Fruit fly (Drosophila melanogaster) whole organism, larva: ENCODE data around the gene Ptpa.

ENCODE experiments used
- noc ChIP-seq: fragments of 200-800 bp; sonication (Bioruptor generic); optimal IDR thresholded peaks from 3 replicates; lab custom pipeline; 2019; ENCODE audit warnings: missing biosample characterization, mild to moderate bottlenecking, missing genetic modification characterization, moderate library complexity

Gene Ptpa

DNA sequence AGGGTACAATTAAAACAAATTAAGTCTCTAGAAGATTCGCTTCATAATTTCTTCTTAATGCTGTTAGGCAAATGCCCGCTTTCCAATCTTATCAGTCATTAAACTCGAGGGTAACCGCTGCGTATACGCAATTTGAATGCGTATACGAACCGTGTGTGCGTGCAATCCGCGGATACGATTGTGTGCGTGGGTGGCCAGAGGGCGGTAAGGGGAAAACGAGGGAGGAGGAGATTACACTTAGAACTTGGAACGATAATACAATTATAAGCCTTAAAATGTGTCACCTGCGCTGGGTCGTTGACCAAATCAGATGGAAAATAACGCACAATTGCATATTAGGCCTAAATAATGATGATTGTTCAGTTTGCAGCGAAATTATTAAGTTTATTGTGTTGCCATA lies 21.0 kb upstream of the Ptpa start:
- TF ChIP-seq noc (tag; lab: Kevin White, UChicago): no peak

DNA sequence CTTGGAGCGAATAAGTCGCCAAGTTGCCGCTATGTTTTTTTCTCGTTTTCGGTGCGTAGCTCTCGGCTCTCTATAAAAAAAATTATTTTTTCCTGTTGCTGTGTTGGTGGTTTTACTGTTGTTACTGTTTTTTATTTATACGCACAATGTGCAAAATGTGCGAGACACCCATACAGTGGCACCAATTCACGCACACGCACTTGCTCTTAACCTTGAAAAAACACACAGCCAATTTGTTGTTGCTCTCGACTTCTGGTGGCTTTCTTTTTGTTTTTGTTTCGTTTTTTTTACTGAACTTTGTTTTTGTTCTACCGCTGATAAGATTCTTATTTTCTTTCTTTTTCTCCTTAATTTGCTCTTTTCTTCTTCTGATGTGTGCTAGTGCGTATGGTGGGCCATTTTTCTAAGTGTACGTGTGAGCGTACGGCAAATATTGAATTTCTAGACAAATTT lies 20.6 kb upstream of the Ptpa start:
- peak; percentile 77 for TF ChIP-seq noc (tag; lab: Kevin White, UChicago)

DNA sequence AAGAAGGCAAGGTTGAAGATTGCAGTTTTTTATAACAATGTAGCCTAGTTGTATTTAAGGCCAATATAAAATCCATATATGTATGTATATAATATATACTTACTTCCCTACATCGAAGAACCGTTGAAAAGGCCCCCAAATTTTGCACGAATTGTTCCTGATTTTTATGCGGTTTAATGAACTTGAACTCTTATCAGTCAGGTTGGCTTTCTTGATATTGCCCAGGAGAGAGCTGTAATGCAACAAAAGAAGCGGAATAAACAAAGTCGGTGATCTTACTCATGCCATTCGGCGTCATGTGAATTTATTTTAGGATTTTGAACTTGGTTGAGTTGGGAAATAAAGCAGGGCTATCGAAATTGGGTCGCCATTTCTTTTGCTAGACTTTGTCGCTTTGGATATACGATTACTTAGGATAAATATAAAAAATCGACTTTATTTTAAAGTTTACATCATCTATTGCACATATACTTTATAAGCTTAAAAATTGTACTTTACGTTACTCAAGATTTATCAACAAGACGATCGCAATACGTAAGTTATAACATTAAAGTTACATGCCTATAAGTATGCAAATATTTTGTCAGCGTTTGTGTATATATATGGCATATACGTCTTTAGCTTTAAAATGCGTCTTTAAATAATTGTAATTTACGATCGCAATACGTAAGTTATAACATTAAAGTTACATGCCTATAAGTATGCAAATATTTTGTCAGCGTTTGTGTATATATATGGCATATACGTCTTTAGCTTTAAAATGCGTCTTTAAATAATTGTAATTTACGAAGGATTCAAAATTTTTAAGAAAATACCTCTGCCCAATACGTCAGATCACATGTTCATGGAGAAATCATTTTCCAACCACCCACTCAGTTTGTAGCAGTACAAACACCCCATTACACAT lies 19.8 kb upstream of the Ptpa start, which contains the start of gene CG8838:
Gene CG8838, plus strand, starts transcription at position 857 of the 907 bp plus-strand sequence.
- peak; percentile 60 for TF ChIP-seq noc (tag; lab: Kevin White, UChicago)

DNA sequence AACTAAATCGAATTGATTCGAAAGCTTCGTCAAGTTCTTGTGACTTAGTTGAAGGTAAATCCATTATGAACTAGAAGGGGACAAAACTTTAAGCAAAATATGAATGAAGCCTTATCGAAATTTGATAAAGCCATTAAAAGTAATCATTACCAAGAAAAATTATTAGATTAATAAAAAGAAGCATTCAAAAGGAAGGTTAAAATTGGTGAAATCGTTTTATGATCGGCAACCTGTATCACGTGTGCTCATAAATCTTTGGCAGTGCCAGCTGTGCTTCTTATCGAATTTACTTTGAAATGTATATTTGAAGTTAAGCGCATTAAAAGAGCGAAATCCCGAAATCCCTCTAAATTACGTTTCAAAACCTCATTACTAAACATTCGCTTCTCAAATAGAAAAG lies 15.0 kb upstream of the Ptpa start:
- no peak for TF ChIP-seq noc (tag; lab: Kevin White, UChicago)

DNA sequence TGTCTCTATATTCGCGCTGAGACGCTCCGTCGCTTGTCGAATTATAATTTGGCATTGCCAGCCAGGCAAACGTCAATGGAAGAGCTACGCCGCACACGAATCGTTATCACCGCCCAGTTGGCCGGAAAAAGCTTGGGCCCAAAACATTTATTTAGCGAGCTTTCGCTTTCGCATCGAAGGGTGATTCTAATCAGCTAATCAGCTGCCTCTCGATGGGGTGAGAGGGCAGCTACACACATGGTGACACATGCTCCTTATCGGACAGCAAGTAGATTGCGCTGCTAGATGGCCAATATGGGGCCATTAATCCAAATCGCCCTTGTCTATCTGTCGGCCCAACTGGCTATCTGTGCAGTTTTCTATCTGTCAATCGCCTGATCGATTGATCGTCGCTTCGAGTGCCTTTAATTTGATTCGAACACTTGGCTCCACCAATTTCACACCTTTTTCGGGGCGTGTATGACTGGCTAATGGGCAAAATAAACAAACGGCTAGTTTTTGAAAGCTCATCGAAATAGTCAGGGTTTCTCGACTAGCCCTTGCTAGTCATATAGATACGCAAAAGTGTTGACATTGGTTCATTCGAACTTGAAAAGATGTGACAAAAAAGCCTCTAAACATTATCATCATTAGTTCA lies 10.6 kb upstream of the Ptpa start:
- TF ChIP-seq noc (tag; lab: Kevin White, UChicago): peak; percentile 84

DNA sequence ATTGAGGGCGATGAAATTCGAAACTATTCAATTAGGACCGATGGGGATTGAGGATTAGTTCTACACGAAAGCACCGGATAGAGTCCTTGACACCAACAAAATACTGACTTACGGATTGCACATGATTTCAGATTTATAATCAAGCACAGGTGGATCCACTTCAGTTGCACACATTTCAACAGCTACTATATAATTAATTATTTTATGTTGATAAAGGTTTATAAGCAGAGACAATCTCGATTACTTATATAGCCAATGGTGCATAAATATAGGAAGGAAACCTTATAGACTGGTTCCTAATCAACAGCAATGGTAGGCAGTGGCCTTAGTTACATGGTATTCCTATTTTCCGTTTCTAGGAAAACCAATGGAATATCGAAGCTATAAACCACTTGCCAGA lies 8.4 kb upstream of the Ptpa start:
- TF ChIP-seq noc (tag; lab: Kevin White, UChicago): no peak

DNA sequence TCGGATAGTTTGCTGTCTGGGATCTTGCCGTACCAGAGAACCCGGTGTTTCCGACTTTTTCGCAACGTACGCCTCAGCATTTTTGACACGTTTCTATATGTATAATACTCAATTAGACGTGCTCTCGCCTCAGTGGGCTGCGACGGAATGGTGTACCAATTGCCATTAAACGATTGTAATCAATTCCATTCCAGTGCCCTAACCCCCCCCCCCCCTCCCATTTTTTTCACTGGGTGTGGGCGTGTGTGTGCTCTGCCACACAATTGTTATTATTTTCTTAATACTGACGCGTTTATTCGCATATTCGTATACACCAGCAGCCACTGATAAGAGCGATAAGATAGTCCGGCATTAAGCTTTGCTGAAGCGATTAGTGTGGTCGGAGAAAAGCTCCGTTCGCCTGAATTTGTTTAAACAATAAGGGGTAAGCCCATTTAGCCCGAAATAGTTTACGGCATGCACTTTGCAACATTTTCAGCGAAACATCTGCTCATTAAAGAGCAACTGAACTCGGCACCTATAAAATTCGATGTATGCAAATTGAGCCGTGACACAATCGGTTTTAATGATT lies 7.6 kb upstream of the Ptpa start:
- peak; percentile 66 for TF ChIP-seq noc (tag; lab: Kevin White, UChicago)

DNA sequence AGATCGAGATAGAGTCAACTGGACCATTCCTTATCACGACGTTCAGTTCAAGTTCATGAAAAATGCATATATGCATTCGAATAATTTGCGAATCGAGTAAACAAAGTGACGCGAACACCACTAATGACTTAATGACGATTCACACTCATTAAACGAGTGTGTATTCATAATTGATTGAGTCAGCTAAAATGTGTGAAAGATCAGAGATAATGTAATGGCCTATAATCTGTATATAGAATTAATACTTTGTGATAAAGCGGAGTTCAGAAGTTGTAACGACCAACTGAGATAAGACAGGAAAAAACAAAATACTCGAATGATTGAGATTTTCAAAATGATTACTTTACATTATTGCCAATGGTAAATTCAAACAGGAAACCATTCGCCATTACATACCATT lies 7.0 kb upstream of the Ptpa start:
- TF ChIP-seq noc (tag; lab: Kevin White, UChicago): no peak

DNA sequence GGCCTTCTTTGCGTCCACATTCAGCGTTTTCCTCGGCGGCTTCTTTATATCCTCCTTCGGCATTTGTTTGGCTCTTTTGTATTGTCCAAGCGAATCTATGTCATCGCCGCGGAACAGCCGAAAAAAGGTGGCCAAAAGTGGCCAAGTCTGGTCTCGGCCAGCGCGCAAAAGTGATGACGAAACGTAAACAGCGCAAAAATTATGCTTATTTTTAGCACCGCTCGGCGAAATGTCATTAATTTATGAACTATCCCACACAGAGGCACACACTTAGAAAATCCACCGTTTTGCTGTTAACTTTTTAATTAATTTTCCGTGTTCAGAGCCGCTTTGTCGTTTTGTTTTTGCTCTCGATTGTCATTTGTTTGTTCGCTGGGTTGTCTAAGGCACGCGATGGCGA lies 5.9 kb upstream of the Ptpa start:
- no peak for TF ChIP-seq noc (tag; lab: Kevin White, UChicago)

DNA sequence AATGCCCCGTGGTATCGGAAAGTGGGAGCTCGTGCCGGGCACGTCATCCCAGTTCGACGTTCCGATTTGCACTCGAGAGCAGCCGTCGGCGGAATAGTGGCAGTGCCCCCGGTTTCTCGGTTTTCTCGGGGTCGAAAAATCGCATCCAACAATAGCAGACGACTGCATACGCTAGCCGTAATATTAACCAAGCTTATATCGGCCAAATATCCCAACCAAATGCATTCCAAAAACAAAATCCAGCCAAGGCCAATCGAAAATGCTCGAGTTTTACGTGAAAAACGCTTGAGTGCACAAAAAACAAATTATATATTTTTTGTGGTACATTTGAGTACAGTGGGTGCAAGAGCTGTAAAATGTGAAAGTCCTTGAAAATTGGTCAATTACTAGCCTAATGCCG lies 5.5 kb upstream of the Ptpa start:
- no peak for TF ChIP-seq noc (tag; lab: Kevin White, UChicago)

DNA sequence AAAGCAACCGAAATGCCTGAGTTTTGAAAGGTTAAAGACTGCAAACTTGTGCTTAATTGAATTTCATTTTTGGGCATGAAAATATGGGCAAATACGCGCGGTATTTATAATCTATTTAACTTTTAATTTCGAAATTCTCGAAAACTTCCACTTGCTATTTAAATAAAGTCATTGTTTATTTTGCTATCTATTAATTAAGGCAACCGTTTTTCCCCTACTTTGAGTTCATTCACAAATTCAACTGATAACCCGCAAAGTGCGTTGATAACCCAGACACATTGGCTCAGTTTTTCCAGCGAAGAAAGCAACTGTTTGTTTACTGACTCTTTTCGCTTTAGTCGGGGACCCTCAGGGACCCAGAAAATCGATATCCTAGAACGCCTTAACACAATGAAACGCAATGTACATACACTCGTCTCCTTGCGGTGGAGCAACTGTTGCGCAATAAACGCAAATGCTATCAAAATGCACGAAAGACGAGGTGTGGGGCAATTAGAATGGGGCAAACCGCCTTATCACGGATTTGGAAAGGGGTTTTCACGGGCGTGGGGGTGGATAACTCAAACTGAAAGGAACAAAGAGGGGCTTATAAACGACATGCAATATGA lies 4.9 kb upstream of the Ptpa start:
- TF ChIP-seq noc (tag; lab: Kevin White, UChicago): no peak

DNA sequence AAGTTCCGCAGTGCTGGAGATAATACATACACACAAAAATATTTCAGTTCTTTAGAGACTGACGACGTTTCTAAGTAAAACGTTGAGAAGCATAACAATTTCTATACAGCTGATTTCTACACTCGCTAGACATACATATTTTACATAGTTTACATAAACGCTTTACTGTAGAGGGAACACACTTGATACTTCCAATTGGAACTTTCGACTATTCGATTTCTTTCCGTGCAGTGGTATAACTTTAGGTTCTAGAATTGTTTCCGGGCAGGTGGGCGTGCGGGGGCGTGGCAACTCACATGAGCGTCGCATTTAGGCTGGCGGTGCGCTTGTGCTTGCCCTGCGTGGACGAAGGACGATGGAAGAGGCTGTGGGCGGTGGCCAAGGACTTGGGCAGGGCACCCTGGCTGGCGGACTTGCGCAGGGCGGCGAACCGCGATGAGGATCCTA lies 4.3 kb upstream of the Ptpa start:
- TF ChIP-seq noc (tag; lab: Kevin White, UChicago): no peak

DNA sequence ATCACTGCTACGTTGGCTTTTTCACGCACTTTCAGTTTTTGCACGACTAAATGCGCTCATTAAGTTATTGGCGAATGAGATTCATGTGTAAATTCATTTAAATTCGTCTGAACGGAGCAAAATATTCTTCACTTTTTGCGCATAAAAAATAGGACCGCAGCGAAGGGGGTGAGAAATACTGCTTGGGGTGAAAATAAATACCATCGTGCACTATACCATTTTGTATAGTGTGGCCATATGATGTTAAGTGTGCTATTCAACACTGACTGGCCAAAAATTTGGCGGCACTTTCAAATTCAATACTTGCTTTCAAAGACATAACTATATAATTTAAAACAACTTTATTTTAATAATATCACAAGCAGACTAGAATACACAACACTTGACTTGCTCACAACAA lies 3.6 kb upstream of the Ptpa start, which contains the start of gene GramD1B:
Gene GramD1B, minus strand, starts transcription at position 131 of the 400 bp plus-strand sequence.
- TF ChIP-seq noc (tag; lab: Kevin White, UChicago): peak; percentile 12

DNA sequence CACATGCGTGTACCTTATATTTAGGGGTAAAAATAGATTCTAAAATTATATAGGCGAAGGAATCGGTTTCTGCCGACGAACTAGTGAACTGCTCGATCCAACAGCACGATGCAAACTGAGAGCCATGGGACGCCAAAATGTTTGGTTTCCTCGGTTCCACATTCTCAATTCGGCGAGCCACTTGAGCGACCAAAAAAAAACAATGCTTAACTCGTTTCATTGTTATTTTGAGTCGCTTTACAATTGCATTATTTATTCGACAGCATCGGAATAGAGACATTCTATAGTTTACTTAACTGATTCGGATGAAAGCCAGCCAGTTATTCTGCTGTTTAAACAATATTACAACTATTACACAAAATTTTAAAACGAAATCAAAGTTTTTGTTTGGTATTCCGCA lies 1.2 kb upstream of the Ptpa start, which contains the start of gene CG15412:
Gene CG15412, minus strand, starts transcription at position 101 of the 400 bp plus-strand sequence.
- no peak for TF ChIP-seq noc (tag; lab: Kevin White, UChicago)

DNA sequence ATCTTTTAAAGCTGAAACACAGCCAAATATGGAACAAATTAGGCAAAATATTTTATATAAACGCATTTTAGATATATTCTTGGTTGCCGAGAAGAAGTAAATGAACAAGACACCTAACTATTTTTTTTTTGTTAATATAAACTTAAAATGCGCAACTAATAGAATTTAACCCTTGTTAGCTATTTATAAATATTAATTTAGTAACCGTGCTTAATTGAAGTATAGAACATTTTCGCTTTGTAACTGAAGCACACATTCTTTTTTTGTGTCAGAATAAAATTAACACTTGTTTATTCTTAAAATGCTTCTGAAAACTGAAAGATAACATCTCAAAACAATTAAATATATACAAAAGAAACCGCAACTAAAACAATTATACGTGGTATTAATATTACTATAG lies 10.8 kb downstream of the Ptpa start, which contains the start of gene Sfp23F:
Gene Sfp23F, minus strand, starts transcription at position 101 of the 400 bp plus-strand sequence.
- TF ChIP-seq noc (tag; lab: Kevin White, UChicago): no peak
